Worm (Caenorhabditis elegans) whole organism, young adult: ENCODE measurements around the gene sorf-1.

Experiments
- C17E4.6 ChIP-seq: fragments of 200-800 bp; sonication (Bioruptor generic); IDR thresholded peaks from 2 replicates; pipeline ENCODE4 v1.3.6; 2022; ENCODE audit warnings: missing genetic modification reagents, missing genetic modification characterization, missing compliant biosample characterization
- F10E7.11 ChIP-seq: sonication (generic microtip); optimal IDR thresholded peaks from 2 replicates; lab custom pipeline; 2017; ENCODE audit warnings: mild to moderate bottlenecking, missing genetic modification characterization, moderate library complexity, missing compliant biosample characterization
- F49E8.2 ChIP-seq: sonication (generic microtip); optimal IDR thresholded peaks from 3 replicates; lab custom pipeline; 2017; ENCODE audit warnings: missing genetic modification characterization, mild to moderate bottlenecking, missing compliant biosample characterization, antibody characterized with exemption, moderate library complexity; ENCODE audit not compliant: insufficient read depth
- F55B11.4 ChIP-seq: sonication (generic microtip); optimal IDR thresholded peaks from 2 replicates; lab custom pipeline; 2016; ENCODE audit warnings: missing compliant biosample characterization, missing genetic modification characterization, borderline replicate concordance; ENCODE audit not compliant: insufficient read depth
- F57A8.1 ChIP-seq: fragments of 200-800 bp; sonication (Bioruptor generic); optimal IDR thresholded peaks from 2 replicates; lab custom pipeline; 2018; ENCODE audit warnings: mild to moderate bottlenecking, missing genetic modification characterization, moderate library complexity, missing compliant biosample characterization
- T26A5.8 ChIP-seq: sonication (generic microtip); optimal IDR thresholded peaks from 2 replicates; lab custom pipeline; 2016; ENCODE audit warnings: missing genetic modification characterization, missing compliant biosample characterization
- Y53G8AR.9 ChIP-seq: fragments of 200-800 bp; sonication (Bioruptor generic); conservative IDR thresholded peaks from 2 replicates; pipeline ENCODE4 v1.3.6; 2022; ENCODE audit warnings: missing genetic modification reagents, missing genetic modification characterization, missing compliant biosample characterization
- Y67H2A.10 ChIP-seq: fragments of 200-800 bp; sonication (Bioruptor generic); conservative IDR thresholded peaks from 2 replicates; pipeline ENCODE4 v1.3.6; 2022; ENCODE audit warnings: missing genetic modification reagents, missing genetic modification characterization, missing compliant biosample characterization
- ZK185.1 ChIP-seq: sonication (generic microtip); optimal IDR thresholded peaks from 2 replicates; lab custom pipeline; 2016; ENCODE audit warnings: mild to moderate bottlenecking, missing genetic modification characterization, missing compliant biosample characterization; ENCODE audit not compliant: poor library complexity, severe bottlenecking
- aptf-3 ChIP-seq: fragments of 200-800 bp; sonication (Bioruptor generic); IDR thresholded peaks from 2 replicates; pipeline ENCODE4 v1.3.6; 2022; ENCODE audit warnings: missing genetic modification characterization, missing compliant biosample characterization
- atf-7 ChIP-seq: sonication (generic microtip); optimal IDR thresholded peaks from 2 replicates; lab custom pipeline; 2017; ENCODE audit warnings: mild to moderate bottlenecking, missing genetic modification characterization, missing compliant biosample characterization
- bed-2 ChIP-seq: fragments of 200-800 bp; sonication (Bioruptor generic); IDR thresholded peaks from 2 replicates; pipeline ENCODE4 v1.3.6; 2022; ENCODE audit warnings: missing genetic modification reagents, missing genetic modification characterization, missing compliant biosample characterization
- ceh-27 ChIP-seq: fragments of 200-800 bp; sonication (Bioruptor generic); optimal IDR thresholded peaks from 2 replicates; lab custom pipeline; 2018; ENCODE audit warnings: mild to moderate bottlenecking, missing genetic modification characterization, moderate library complexity, missing compliant biosample characterization
- ceh-58 ChIP-seq: fragments of 200-800 bp; sonication (Bioruptor generic); IDR thresholded peaks from 2 replicates; pipeline ENCODE4 v1.3.6; 2022; ENCODE audit warnings: missing genetic modification characterization, missing compliant biosample characterization
- die-1 ChIP-seq: sonication (generic microtip); optimal IDR thresholded peaks from 2 replicates; lab custom pipeline; 2016; ENCODE audit warnings: missing genotype, mild to moderate bottlenecking, missing genetic modification characterization, missing compliant biosample characterization
- dpl-1 ChIP-seq: fragments of 150-350 bp; optimal IDR thresholded peaks from 2 replicates; lab custom pipeline; 2014; ENCODE audit warnings: missing biosample characterization, missing genetic modification reagents, missing genetic modification characterization
- egl-44 ChIP-seq: fragments of 200-800 bp; sonication (Bioruptor generic); IDR thresholded peaks from 2 replicates; pipeline ENCODE4 v1.3.6; 2022; ENCODE audit warnings: missing genetic modification reagents, missing genetic modification characterization, missing compliant biosample characterization
- egrh-3 ChIP-seq: fragments of 200-800 bp; sonication (Bioruptor generic); IDR thresholded peaks from 2 replicates; pipeline ENCODE4 v1.3.6; 2022; ENCODE audit warnings: missing genetic modification reagents, missing genetic modification characterization, missing compliant biosample characterization
- ekl-4 ChIP-seq: fragments of 200-800 bp; sonication (Bioruptor generic); IDR thresholded peaks from 2 replicates; pipeline ENCODE4 v1.3.6; 2022; ENCODE audit warnings: missing genetic modification reagents, missing genetic modification characterization, missing compliant biosample characterization
- gei-17 ChIP-seq: fragments of 200-800 bp; sonication (Bioruptor generic); optimal IDR thresholded peaks from 2 replicates; lab custom pipeline; 2018; ENCODE audit warnings: mild to moderate bottlenecking, missing genetic modification characterization, missing compliant biosample characterization
- him-1 ChIP-seq: sonication (generic microtip); optimal IDR thresholded peaks from 2 replicates; lab custom pipeline; 2016; ENCODE audit warnings: missing genotype, missing genetic modification reagents, missing genetic modification characterization, missing compliant biosample characterization
- hmg-20 ChIP-seq: fragments of 200-800 bp; sonication (Bioruptor generic); IDR thresholded peaks from 2 replicates; pipeline ENCODE4 v1.3.6; 2022; ENCODE audit warnings: missing genetic modification reagents, missing genetic modification characterization, missing compliant biosample characterization
- hrde-1 ChIP-seq: sonication (generic microtip); optimal IDR thresholded peaks from 2 replicates; lab custom pipeline; 2016; ENCODE audit warnings: missing genetic modification characterization, mild to moderate bottlenecking, missing compliant biosample characterization, moderate library complexity, missing genotype, missing genetic modification reagents, borderline replicate concordance
- madf-3 ChIP-seq: fragments of 200-800 bp; sonication (Bioruptor generic); IDR thresholded peaks from 2 replicates; pipeline ENCODE4 v1.3.6; 2022; ENCODE audit warnings: missing genetic modification reagents, missing genetic modification characterization, missing compliant biosample characterization
- madf-8 ChIP-seq: fragments of 200-800 bp; sonication (Bioruptor generic); conservative IDR thresholded peaks from 2 replicates; pipeline ENCODE4 v1.3.6; 2022; ENCODE audit warnings: missing genetic modification reagents, missing genetic modification characterization, missing compliant biosample characterization
- mcd-1 ChIP-seq: fragments of 200-800 bp; sonication (Bioruptor generic); IDR thresholded peaks from 2 replicates; pipeline ENCODE4 v1.3.6; 2022; ENCODE audit warnings: missing genetic modification reagents, missing genetic modification characterization, missing compliant biosample characterization
- mel-28 ChIP-seq: sonication (generic microtip); optimal IDR thresholded peaks from 2 replicates; lab custom pipeline; 2016; ENCODE audit warnings: borderline replicate concordance, mild to moderate bottlenecking, missing genetic modification characterization, missing compliant biosample characterization
- pbrm-1 ChIP-seq: fragments of 200-800 bp; sonication (Bioruptor generic); IDR thresholded peaks from 2 replicates; pipeline ENCODE4 v1.3.6; 2022; ENCODE audit warnings: missing genetic modification reagents, missing genetic modification characterization, missing compliant biosample characterization
- rcor-1 ChIP-seq: fragments of 200-800 bp; sonication (Bioruptor generic); IDR thresholded peaks from 2 replicates; pipeline ENCODE4 v1.3.6; 2022; ENCODE audit warnings: missing genetic modification reagents, missing genetic modification characterization, missing compliant biosample characterization
- rpc-1 ChIP-seq, 2 experiments: fragments of 150-350 bp in 1 of 2; sonication (generic microtip) in 1 of 2; optimal IDR thresholded peaks; 2 replicates each; lab custom pipeline; 2014 to 2018; ENCODE audit warnings: missing biosample characterization in 1 of 2, missing genetic modification characterization in 1 of 2, missing genetic modification reagents in 1 of 2, missing genotype in 1 of 2
- sea-2 ChIP-seq: fragments of 200-800 bp; sonication (Bioruptor generic); IDR thresholded peaks from 2 replicates; pipeline ENCODE4 v1.3.6; 2022; ENCODE audit warnings: missing genetic modification characterization, missing compliant biosample characterization
- snpc-3.4 ChIP-seq: sonication (generic microtip); optimal IDR thresholded peaks from 2 replicates; lab custom pipeline; 2017; ENCODE audit warnings: missing genetic modification characterization, mild to moderate bottlenecking, missing compliant biosample characterization, antibody characterized with exemption, moderate library complexity, missing genotype, missing genetic modification reagents
- tlf-1 ChIP-seq: fragments of 200-800 bp; sonication (Bioruptor generic); optimal IDR thresholded peaks from 2 replicates; lab custom pipeline; 2018; ENCODE audit warnings: mild to moderate bottlenecking, missing genetic modification characterization, missing compliant biosample characterization
- zfh-2 ChIP-seq: fragments of 200-800 bp; sonication (Bioruptor generic); conservative IDR thresholded peaks from 2 replicates; pipeline ENCODE4 v1.3.6; 2022; ENCODE audit warnings: missing genetic modification reagents, missing genetic modification characterization, missing compliant biosample characterization
- ztf-25 ChIP-seq: fragments of 200-800 bp; sonication (Bioruptor generic); IDR thresholded peaks from 2 replicates; pipeline ENCODE4 v1.3.6; 2022; ENCODE audit warnings: missing genetic modification reagents, missing genetic modification characterization, missing compliant biosample characterization
- ztf-3 ChIP-seq: fragments of 200-800 bp; sonication (Bioruptor generic); optimal IDR thresholded peaks from 2 replicates; lab custom pipeline; 2018; ENCODE audit warnings: mild to moderate bottlenecking, missing genetic modification characterization, missing compliant biosample characterization

The sorf-1 gene

ce11 chrX:3379114-3379513 lies at the start of gene sorf-1:
Gene sorf-1, minus strand, starts transcription at chrX:3379248.
- TF ChIP-seq F57A8.1: no peak
- no peak for TF ChIP-seq tlf-1 (GFP tag; lab: Kevin White, UChicago)
- TF ChIP-seq ztf-25 (GFP tag; lab: Robert Waterston, UW): no peak
- TF ChIP-seq F55B11.4 (tag; lab: Kevin White, UChicago): no peak
- TF ChIP-seq mcd-1 (GFP tag; lab: Robert Waterston, UW): no peak

ce11 chrX:3424516-3424915 lies 45.5 kb upstream of the sorf-1 start, which contains the start of gene ZK813.6:
Gene ZK813.6, plus strand, starts transcription at chrX:3424816.
- TF ChIP-seq ztf-3 (GFP tag; lab: Kevin White, UChicago): no peak
- TF ChIP-seq atf-7 (tag; lab: Kevin White, UChicago): no peak
- no peak for TF ChIP-seq pbrm-1
- no peak for TF ChIP-seq bed-2 (GFP tag; lab: Robert Waterston, UW)
- no peak for TF ChIP-seq snpc-3.4 (tag; lab: Kevin White, UChicago)

ce11 chrX:3419084-3419483 lies 40.0 kb upstream of the sorf-1 start, which contains the start of gene C04F6.7:
Gene C04F6.7, minus strand, starts transcription at chrX:3419184.
- TF ChIP-seq Y53G8AR.9 (no peak), die-1 (tag; lab: Kevin White, UChicago) (no peak), snpc-3.4 (tag; lab: Kevin White, UChicago) (no peak), dpl-1 (no peak), sea-2 (GFP tag; lab: Robert Waterston, UW) (no peak), F57A8.1 (no peak), rcor-1 (GFP tag; lab: Robert Waterston, UW) (no peak), Y67H2A.10 (GFP tag; lab: Robert Waterston, UW) (no peak), hmg-20 (no peak), ZK185.1 (tag; lab: Kevin White, UChicago) (no peak), C17E4.6 (GFP tag; lab: Robert Waterston, UW) (no peak), mel-28 (tag; lab: Kevin White, UChicago) (no peak), ceh-27 (GFP tag; lab: Kevin White, UChicago) (no peak), madf-8 (GFP tag; lab: Robert Waterston, UW) (no peak), F49E8.2 (tag; lab: Kevin White, UChicago) (no peak)

ce11 chrX:3416063-3416462 lies 37.0 kb upstream of the sorf-1 start:
- TF ChIP-seq tlf-1 (GFP tag; lab: Kevin White, UChicago) (no peak), bed-2 (GFP tag; lab: Robert Waterston, UW) (no peak), ceh-58 (GFP tag; lab: Robert Waterston, UW) (no peak), gei-17 (no peak), rpc-1 (optimal IDR thresholded peaks at IDR 0.05; lab: Kevin White, UChicago) (no peak), rpc-1 (tag; optimal IDR thresholded peaks at IDR 0.05; lab: Kevin White, UChicago) (no peak), madf-3 (GFP tag; lab: Robert Waterston, UW) (no peak), T26A5.8 (tag; lab: Kevin White, UChicago) (no peak), ztf-3 (GFP tag; lab: Kevin White, UChicago) (no peak), zfh-2 (GFP tag; lab: Robert Waterston, UW) (no peak), egl-44 (GFP tag; lab: Robert Waterston, UW) (no peak), aptf-3 (GFP tag; lab: Robert Waterston, UW) (no peak), him-1 (tag; lab: Kevin White, UChicago) (no peak), F10E7.11 (no peak), hrde-1 (no peak), egrh-3 (GFP tag; lab: Robert Waterston, UW) (no peak), ekl-4 (no peak)
